Worm (Caenorhabditis elegans) whole organism, early embryonic: ENCODE data around the gene Y14H12B.2.

ENCODE experiments used
- ama-1 ChIP-seq: fragments of 150-350 bp; optimal IDR thresholded peaks from 2 replicates; lab custom pipeline; 2014
- flt-1 ChIP-seq: fragments of 200-800 bp; sonication (Bioruptor generic); IDR thresholded peaks from 2 replicates; pipeline ENCODE4 v1.3.6; 2022; ENCODE audit warnings: missing genetic modification characterization, missing compliant biosample characterization
- hmbx-1 ChIP-seq: sonication (generic microtip); optimal IDR thresholded peaks from 2 replicates; lab custom pipeline; 2016; ENCODE audit warnings: mild to moderate bottlenecking, missing genetic modification characterization, missing compliant biosample characterization
- hmg-4 ChIP-seq: fragments of 200-800 bp; sonication (Bioruptor generic); optimal IDR thresholded peaks from 2 replicates; lab custom pipeline; 2018; ENCODE audit warnings: mild to moderate bottlenecking, missing genetic modification characterization, missing compliant biosample characterization
- hnd-1 ChIP-seq: sonication (generic microtip); optimal IDR thresholded peaks from 2 replicates; lab custom pipeline; 2016; ENCODE audit warnings: missing genetic modification characterization, missing compliant biosample characterization
- scrt-1 ChIP-seq: fragments of 200-800 bp; sonication (Bioruptor generic); IDR thresholded peaks from 2 replicates; pipeline ENCODE4 v1.3.6; 2022; ENCODE audit warnings: missing genetic modification characterization, missing compliant biosample characterization
- tra-4 ChIP-seq: sonication (generic microtip); optimal IDR thresholded peaks from 2 replicates; lab custom pipeline; 2017; ENCODE audit warnings: missing genetic modification characterization, missing compliant biosample characterization

- no peak for TF ChIP-seq tra-4 (tag; lab: Kevin White, UChicago)
- TF ChIP-seq hnd-1 (tag; lab: Kevin White, UChicago): no peak
- no peak for TF ChIP-seq ama-1 (lab: Kevin White, UChicago)
- no peak for TF ChIP-seq hmg-4
- TF ChIP-seq scrt-1 (GFP tag; lab: Robert Waterston, UW): no peak
- no peak for TF ChIP-seq flt-1 (GFP tag; lab: Robert Waterston, UW)
- TF ChIP-seq hmbx-1 (tag; lab: Kevin White, UChicago): no peak
Measured at ce11 chrII:3920611-3921010, 12.9 kb downstream of the Y14H12B.2 start.
